Fruit fly (Drosophila melanogaster): ENCODE measurements around the gene Ids.

Gene Ids

dm6 chr3L:3384596-3385436 lies 6.7 kb downstream of the Ids start:
- no peak for TF ChIP-seq Dif (GFP tag; optimal IDR thresholded peaks at IDR 0.05; ENCODE audit: partially characterized antibody)
- TF ChIP-seq CG32264 (GFP tag; optimal IDR thresholded peaks at IDR 0.05), result no peak
- TF ChIP-seq OdsH (GFP tag; optimal IDR thresholded peaks at IDR 0.05), result peak; percentile 64
- TF ChIP-seq br (GFP tag; optimal IDR thresholded peaks at IDR 0.05), result no peak
- TF ChIP-seq HLH106 (tag; optimal IDR thresholded peaks at IDR 0.05), result peak; percentile 54
- no peak for TF ChIP-seq Jra (GFP tag; optimal IDR thresholded peaks at IDR 0.05)
- TF ChIP-seq h (GFP tag; optimal IDR thresholded peaks at IDR 0.05), result peak; percentile 41
- TF ChIP-seq woc (GFP tag; optimal IDR thresholded peaks at IDR 0.05), result peak; percentile 68
- no peak for TF ChIP-seq CrebA (GFP tag; optimal IDR thresholded peaks at IDR 0.05; ENCODE audit: borderline replicate concordance)
- TF ChIP-seq Hr83 (GFP tag; optimal IDR thresholded peaks at IDR 0.05; ENCODE audit: poor library complexity, severe bottlenecking), result peak; percentile 42
- no peak for TF ChIP-seq Dfd (GFP tag; optimal IDR thresholded peaks at IDR 0.05)
- peak; percentile 63 for TF ChIP-seq pan (optimal IDR thresholded peaks at IDR 0.05)
- peak; percentile 52 for TF ChIP-seq rgr (GFP tag; optimal IDR thresholded peaks at IDR 0.05)
- no peak for TF ChIP-seq Vsx2 (GFP tag; optimal IDR thresholded peaks at IDR 0.05; ENCODE audit: partially characterized antibody)
- TF ChIP-seq foxo (GFP tag; optimal IDR thresholded peaks at IDR 0.05), result peak in 1 of 2 experiments; percentile 60
- peak; percentile 41 for TF ChIP-seq dmrt93B (GFP tag; optimal IDR thresholded peaks at IDR 0.05)
- peak; percentile 13 for TF ChIP-seq fru (GFP tag; optimal IDR thresholded peaks at IDR 0.05)
- TF ChIP-seq sage (GFP tag; optimal IDR thresholded peaks at IDR 0.05), result no peak
- no peak for TF ChIP-seq jim (GFP tag; optimal IDR thresholded peaks at IDR 0.05)
- TF ChIP-seq Hnf4 (GFP tag; optimal IDR thresholded peaks at IDR 0.05), result no peak
- no peak for TF ChIP-seq usp (GFP tag; optimal IDR thresholded peaks at IDR 0.05)
- TF ChIP-seq dsf (GFP tag; optimal IDR thresholded peaks at IDR 0.05; ENCODE audit: borderline replicate concordance), result no peak
- no peak for TF ChIP-seq brk (GFP tag; optimal IDR thresholded peaks at IDR 0.05)
- no peak for TF ChIP-seq lola (GFP tag; optimal IDR thresholded peaks at IDR 0.05)
- no peak for TF ChIP-seq Abd-B (GFP tag; optimal IDR thresholded peaks at IDR 0.05)
- TF ChIP-seq Mio (GFP tag; optimal IDR thresholded peaks at IDR 0.05), result no peak
- no peak for TF ChIP-seq Myc (optimal IDR thresholded peaks at IDR 0.05)
- TF ChIP-seq GATAd (GFP tag; optimal IDR thresholded peaks at IDR 0.05), result no peak
- TF ChIP-seq Sp1 (GFP tag; optimal IDR thresholded peaks at IDR 0.05), result peak; percentile 57
- no peak for TF ChIP-seq sv (GFP tag; optimal IDR thresholded peaks at IDR 0.05)
- TF ChIP-seq tai (GFP tag; optimal IDR thresholded peaks at IDR 0.05), result no peak
- no peak for TF ChIP-seq Hr78 (GFP tag; optimal IDR thresholded peaks at IDR 0.05)
- no peak for TF ChIP-seq CG9705 (GFP tag; optimal IDR thresholded peaks at IDR 0.05)
- TF ChIP-seq ey (GFP tag; optimal IDR thresholded peaks at IDR 0.05), result peak; percentile 19
- no peak for TF ChIP-seq N (GFP tag; optimal IDR thresholded peaks at IDR 0.05)
- TF ChIP-seq Rel (GFP tag; optimal IDR thresholded peaks at IDR 0.05), result no peak
- TF ChIP-seq Rel (tag; optimal IDR thresholded peaks at IDR 0.05), result no peak
- TF ChIP-seq dl (GFP tag; optimal IDR thresholded peaks at IDR 0.05; ENCODE audit: insufficient read depth in 1 of 2, partially characterized antibody in 2 of 2), result no peak
- peak; percentile 44 for TF ChIP-seq psq (GFP tag; optimal IDR thresholded peaks at IDR 0.05)

- TF ChIP-seq Rel (GFP tag; optimal IDR thresholded peaks at IDR 0.05) (no peak), Rel (tag; optimal IDR thresholded peaks at IDR 0.05) (peak; percentile 83), usp (GFP tag; optimal IDR thresholded peaks at IDR 0.05) (no peak)
These were observed 7.4 kb downstream of the Ids start for dm6 chr3L:3385437-3385802.

- TF ChIP-seq lola (GFP tag; optimal IDR thresholded peaks at IDR 0.05), result no peak
These were observed 8.7 kb downstream of the Ids start for dm6 chr3L:3386730-3387129.
